Fruit fly (Drosophila melanogaster) whole organism: ENCODE measurements around the gene Sirt2.
A peak's percentile ranks its signal among the peaks of the same experiment; 100 is the strongest.

Experiments
- CG8478 ChIP-seq: fragments of >200 bp; optimal IDR thresholded peaks from 2 replicates; lab custom pipeline; 2018; ENCODE audit warnings: inconsistent platforms
- Dll ChIP-seq: fragments of >200 bp; optimal IDR thresholded peaks from 2 replicates; lab custom pipeline; 2017
- EcR ChIP-seq, 2 experiments: fragments of >200 bp; optimal IDR thresholded peaks; 2 replicates each; lab custom pipeline; 2017; ENCODE audit warnings: missing biosample characterization in 2 of 2, missing genetic modification characterization in 2 of 2, missing genetic modification reagents in 2 of 2
- pan ChIP-seq: fragments of >200 bp; optimal IDR thresholded peaks from 2 replicates; lab custom pipeline; 2017
- psq ChIP-seq: fragments of >200 bp; optimal IDR thresholded peaks from 2 replicates; lab custom pipeline; 2017
- usp ChIP-seq: fragments of >200 bp; optimal IDR thresholded peaks from 2 replicates; lab custom pipeline; 2017; ENCODE audit warnings: missing biosample characterization, missing genetic modification characterization, mixed read lengths

Sirt2 gene

dm6 chr3R:20327572-20328483, at the start of gene Sirt2, which contains the start of gene CG4360:
Gene Sirt2, plus strand, starts transcription at chr3R:20328465.
Gene CG4360, minus strand, starts transcription at chr3R:20328003.
- TF ChIP-seq usp (GFP tag; lab: Kevin White, UChicago) (no peak), psq (lab: Kevin White, UChicago) (no peak), pan (no peak), EcR (GFP tag; optimal IDR thresholded peaks at IDR 0.05; lab: Kevin White, UChicago) (no peak), Dll (lab: Kevin White, UChicago) (no peak), CG8478 (lab: Kevin White, UChicago) (no peak)

dm6 chr3R:20280518-20280981, 47.7 kb upstream of the Sirt2 start:
- TF ChIP-seq pan, result no peak
- no peak for TF ChIP-seq Dll (lab: Kevin White, UChicago)

dm6 chr3R:20282103-20282502, 46.2 kb upstream of the Sirt2 start:
- TF ChIP-seq Dll (lab: Kevin White, UChicago) (no peak), usp (GFP tag; lab: Kevin White, UChicago) (no peak), CG8478 (lab: Kevin White, UChicago) (no peak), psq (lab: Kevin White, UChicago) (no peak), pan (no peak), EcR (GFP tag; optimal IDR thresholded peaks at IDR 0.05; lab: Kevin White, UChicago) (no peak)

- TF ChIP-seq pan (no peak), CG8478 (lab: Kevin White, UChicago) (no peak), usp (GFP tag; lab: Kevin White, UChicago) (no peak), EcR (GFP tag; optimal IDR thresholded peaks at IDR 0.05; lab: Kevin White, UChicago) (peak in 1 of 2 experiments; percentile 9)
Observed at dm6 chr3R:20282769-20283530, 45.3 kb upstream of the Sirt2 start.

- no peak for TF ChIP-seq psq (lab: Kevin White, UChicago)
- TF ChIP-seq EcR (GFP tag; optimal IDR thresholded peaks at IDR 0.05; lab: Kevin White, UChicago), result no peak
- no peak for TF ChIP-seq usp (GFP tag; lab: Kevin White, UChicago)
- TF ChIP-seq pan, result no peak
- TF ChIP-seq CG8478 (lab: Kevin White, UChicago), result no peak
- no peak for TF ChIP-seq Dll (lab: Kevin White, UChicago)
Observed at dm6 chr3R:20283531-20284139, 44.6 kb upstream of the Sirt2 start.

- TF ChIP-seq psq (lab: Kevin White, UChicago) (no peak), Dll (lab: Kevin White, UChicago) (no peak), CG8478 (lab: Kevin White, UChicago) (no peak), EcR (GFP tag; optimal IDR thresholded peaks at IDR 0.05; lab: Kevin White, UChicago) (peak in 1 of 2 experiments; percentile 96), pan (no peak), usp (GFP tag; lab: Kevin White, UChicago) (no peak)
Observed at dm6 chr3R:20284140-20284911, 43.9 kb upstream of the Sirt2 start.

dm6 chr3R:20285678-20286449, 42.4 kb upstream of the Sirt2 start:
- TF ChIP-seq CG8478 (lab: Kevin White, UChicago), result no peak
- TF ChIP-seq psq (lab: Kevin White, UChicago), result no peak
- no peak for TF ChIP-seq Dll (lab: Kevin White, UChicago)
- no peak for TF ChIP-seq EcR (GFP tag; optimal IDR thresholded peaks at IDR 0.05; lab: Kevin White, UChicago)
- TF ChIP-seq pan, result no peak
- no peak for TF ChIP-seq usp (GFP tag; lab: Kevin White, UChicago)

- no peak for TF ChIP-seq CG8478 (lab: Kevin White, UChicago)
- no peak for TF ChIP-seq EcR (GFP tag; optimal IDR thresholded peaks at IDR 0.05; lab: Kevin White, UChicago)
- TF ChIP-seq Dll (lab: Kevin White, UChicago), result no peak
- TF ChIP-seq psq (lab: Kevin White, UChicago), result no peak
- no peak for TF ChIP-seq usp (GFP tag; lab: Kevin White, UChicago)
- no peak for TF ChIP-seq pan
Observed at dm6 chr3R:20286758-20287157, 41.5 kb upstream of the Sirt2 start.

- no peak for TF ChIP-seq CG8478 (lab: Kevin White, UChicago)
- no peak for TF ChIP-seq psq (lab: Kevin White, UChicago)
- no peak for TF ChIP-seq EcR (GFP tag; optimal IDR thresholded peaks at IDR 0.05; lab: Kevin White, UChicago)
- no peak for TF ChIP-seq pan
- TF ChIP-seq Dll (lab: Kevin White, UChicago), result no peak
- TF ChIP-seq usp (GFP tag; lab: Kevin White, UChicago), result no peak
Observed at dm6 chr3R:20288069-20288468, 40.2 kb upstream of the Sirt2 start.

dm6 chr3R:20288564-20288963, 39.7 kb upstream of the Sirt2 start:
- TF ChIP-seq EcR (GFP tag; optimal IDR thresholded peaks at IDR 0.05; lab: Kevin White, UChicago), result no peak
- no peak for TF ChIP-seq usp (GFP tag; lab: Kevin White, UChicago)
- no peak for TF ChIP-seq Dll (lab: Kevin White, UChicago)
- no peak for TF ChIP-seq pan
- TF ChIP-seq psq (lab: Kevin White, UChicago), result no peak
- TF ChIP-seq CG8478 (lab: Kevin White, UChicago), result no peak
